Worm (Caenorhabditis elegans) whole organism, midembryonic: ENCODE results near the gene spp-14.

ENCODE experiments used
- T22C8.4 ChIP-seq: fragments of 200-800 bp; sonication (Bioruptor generic); IDR thresholded peaks from 2 replicates; pipeline ENCODE4 v1.3.6; 2022; ENCODE audit warnings: missing genetic modification characterization, missing compliant biosample characterization
- cog-1 ChIP-seq: sonication (generic microtip); optimal IDR thresholded peaks from 2 replicates; lab custom pipeline; 2016; ENCODE audit warnings: missing genetic modification characterization, missing compliant biosample characterization
- flt-1 ChIP-seq: fragments of 200-800 bp; sonication (Bioruptor generic); IDR thresholded peaks from 2 replicates; pipeline ENCODE4 v1.3.6; 2022; ENCODE audit warnings: missing genetic modification characterization, missing compliant biosample characterization
- klf-2 ChIP-seq: fragments of 200-800 bp; sonication (Bioruptor generic); conservative IDR thresholded peaks from 2 replicates; pipeline ENCODE4 v1.3.6; 2022; ENCODE audit warnings: missing genetic modification reagents, missing genetic modification characterization, missing compliant biosample characterization
- med-1 ChIP-seq: sonication (generic microtip); optimal IDR thresholded peaks from 2 replicates; lab custom pipeline; 2017; ENCODE audit warnings: missing genetic modification characterization, mild to moderate bottlenecking, missing compliant biosample characterization, antibody characterized with exemption, missing genetic modification reagents; ENCODE audit not compliant: insufficient read depth
- ref-1 ChIP-seq: fragments of 200-800 bp; sonication (Bioruptor generic); conservative IDR thresholded peaks from 2 replicates; pipeline ENCODE4 v1.3.6; 2022; ENCODE audit warnings: missing genetic modification reagents, missing genetic modification characterization, missing compliant biosample characterization
- tab-1 ChIP-seq: fragments of 200-800 bp; sonication (Bioruptor generic); IDR thresholded peaks from 2 replicates; pipeline ENCODE4 v1.3.6; 2022; ENCODE audit warnings: missing genetic modification characterization, missing compliant biosample characterization
- ztf-23 ChIP-seq: fragments of 200-800 bp; sonication (Bioruptor generic); IDR thresholded peaks from 2 replicates; pipeline ENCODE4 v1.3.6; 2022; ENCODE audit warnings: missing genetic modification reagents, missing genetic modification characterization, missing compliant biosample characterization
- ztf-29 ChIP-seq: fragments of 200-800 bp; sonication (Bioruptor generic); IDR thresholded peaks from 2 replicates; pipeline ENCODE4 v1.3.6; 2022; ENCODE audit warnings: missing genetic modification reagents, missing genetic modification characterization, missing compliant biosample characterization

Gene spp-14

DNA sequence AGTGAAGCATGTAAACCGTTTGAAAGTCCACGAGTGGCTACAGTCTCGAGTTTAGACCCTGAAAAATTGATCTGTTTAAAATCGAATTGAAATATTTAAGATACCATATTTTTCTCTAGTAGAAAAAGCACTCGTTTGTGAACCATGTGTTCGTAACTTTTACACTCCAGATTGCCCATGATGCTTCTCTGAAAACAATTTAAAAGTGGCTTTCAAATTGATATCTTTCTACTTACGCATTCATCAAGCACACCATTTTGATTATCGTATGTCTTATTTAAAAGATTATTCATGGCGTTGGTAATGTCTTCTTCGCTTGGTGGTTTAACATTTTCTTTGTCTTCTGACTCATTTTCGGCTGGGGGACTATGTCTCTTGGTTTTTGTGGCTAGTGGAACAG, 7.8 kb downstream of the spp-14 start:
- TF ChIP-seq tab-1 (GFP tag; lab: Robert Waterston, UW) = no peak
- no peak for TF ChIP-seq klf-2
- TF ChIP-seq flt-1 (GFP tag; lab: Robert Waterston, UW) = no peak
- no peak for TF ChIP-seq ztf-23 (GFP tag; lab: Robert Waterston, UW)
- TF ChIP-seq ztf-29 (GFP tag; lab: Robert Waterston, UW) = no peak
- no peak for TF ChIP-seq T22C8.4
- TF ChIP-seq med-1 (GFP tag; lab: Kevin White, UChicago) = no peak
- no peak for TF ChIP-seq cog-1
- no peak for TF ChIP-seq ref-1 (GFP tag; lab: Robert Waterston, UW)

DNA sequence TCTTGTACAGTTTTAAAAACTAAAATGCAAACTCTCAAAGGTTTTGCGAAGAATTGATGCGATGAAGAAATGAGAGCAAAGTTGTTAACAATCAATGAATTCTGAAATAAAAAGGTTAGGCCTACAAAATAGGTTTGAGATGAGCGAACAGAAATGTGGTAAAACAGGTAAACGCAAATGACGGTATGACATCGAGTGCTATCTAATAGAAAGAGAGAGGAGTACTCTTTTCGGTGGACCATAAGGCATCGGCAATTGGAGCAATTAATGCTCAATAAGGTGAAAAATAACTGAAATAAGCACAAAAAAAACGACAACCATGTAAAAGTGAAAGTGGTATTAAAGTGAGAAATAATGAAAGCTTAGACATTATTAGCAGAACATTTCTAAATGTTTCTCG, 10.4 kb downstream of the spp-14 start, which contains the start of gene set-12:
TSS of gene set-12 (minus strand) at position 101 of the 400 bp plus-strand sequence.
- no peak for TF ChIP-seq ztf-29 (GFP tag; lab: Robert Waterston, UW)
- no peak for TF ChIP-seq T22C8.4
- no peak for TF ChIP-seq ztf-23 (GFP tag; lab: Robert Waterston, UW)
- TF ChIP-seq tab-1 (GFP tag; lab: Robert Waterston, UW) = no peak
- TF ChIP-seq cog-1 = no peak
- no peak for TF ChIP-seq med-1 (GFP tag; lab: Kevin White, UChicago)
- TF ChIP-seq flt-1 (GFP tag; lab: Robert Waterston, UW) = no peak
- TF ChIP-seq ref-1 (GFP tag; lab: Robert Waterston, UW) = no peak
- TF ChIP-seq klf-2 = no peak

DNA sequence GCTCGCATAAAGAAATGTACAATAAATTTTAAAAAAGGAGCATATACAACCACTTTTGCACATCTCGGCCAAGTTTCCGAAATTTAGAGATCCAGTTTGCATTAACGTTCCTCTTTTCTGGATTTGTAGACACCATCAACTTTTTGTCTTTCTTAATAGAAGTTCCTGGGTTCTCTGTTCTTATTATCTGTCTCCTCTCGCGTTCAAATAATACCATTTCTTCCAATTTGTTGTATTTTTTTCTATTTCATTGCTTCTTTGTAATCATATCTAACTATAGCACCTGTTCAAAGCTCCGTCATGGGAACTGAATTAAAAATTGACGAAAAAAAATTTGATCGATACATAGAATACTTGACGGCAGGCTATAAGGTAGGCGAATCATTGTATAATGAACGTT, 13.6 kb downstream of the spp-14 start, which contains the start of gene K09F5.1:
TSS of gene K09F5.1 (plus strand) at position 301 of the 400 bp plus-strand sequence.
- TF ChIP-seq klf-2 = no peak
- TF ChIP-seq T22C8.4 = no peak
- no peak for TF ChIP-seq ref-1 (GFP tag; lab: Robert Waterston, UW)
- no peak for TF ChIP-seq ztf-23 (GFP tag; lab: Robert Waterston, UW)
- TF ChIP-seq cog-1 = no peak
- TF ChIP-seq tab-1 (GFP tag; lab: Robert Waterston, UW) = no peak
- no peak for TF ChIP-seq ztf-29 (GFP tag; lab: Robert Waterston, UW)
- TF ChIP-seq flt-1 (GFP tag; lab: Robert Waterston, UW) = no peak
- no peak for TF ChIP-seq med-1 (GFP tag; lab: Kevin White, UChicago)

DNA sequence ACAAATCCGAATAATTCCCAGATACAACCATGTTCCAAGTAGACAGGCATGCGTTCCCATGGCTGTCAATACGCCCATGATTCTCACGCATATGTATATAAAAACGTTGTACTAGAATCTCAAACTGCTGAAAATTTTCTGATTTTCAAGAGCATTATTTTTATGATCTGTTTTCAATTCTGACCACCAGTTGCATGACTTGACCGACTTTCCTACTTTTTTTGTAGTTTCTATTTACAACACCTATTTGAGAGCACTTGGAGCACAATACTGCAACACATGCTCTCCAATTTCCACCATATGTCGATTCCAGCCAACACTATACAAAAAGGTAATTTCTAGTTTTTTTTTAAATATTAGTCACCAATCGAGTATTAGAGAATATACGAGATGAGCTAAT, 18.2 kb downstream of the spp-14 start, which contains the start of gene ref-2:
TSS of gene ref-2 (plus strand) at position 301 of the 400 bp plus-strand sequence.
- TF ChIP-seq cog-1 (no peak), T22C8.4 (no peak), klf-2 (no peak), ref-1 (GFP tag; lab: Robert Waterston, UW) (no peak), ztf-29 (GFP tag; lab: Robert Waterston, UW) (no peak), ztf-23 (GFP tag; lab: Robert Waterston, UW) (no peak), tab-1 (GFP tag; lab: Robert Waterston, UW) (no peak), flt-1 (GFP tag; lab: Robert Waterston, UW) (no peak), med-1 (GFP tag; lab: Kevin White, UChicago) (no peak)

DNA sequence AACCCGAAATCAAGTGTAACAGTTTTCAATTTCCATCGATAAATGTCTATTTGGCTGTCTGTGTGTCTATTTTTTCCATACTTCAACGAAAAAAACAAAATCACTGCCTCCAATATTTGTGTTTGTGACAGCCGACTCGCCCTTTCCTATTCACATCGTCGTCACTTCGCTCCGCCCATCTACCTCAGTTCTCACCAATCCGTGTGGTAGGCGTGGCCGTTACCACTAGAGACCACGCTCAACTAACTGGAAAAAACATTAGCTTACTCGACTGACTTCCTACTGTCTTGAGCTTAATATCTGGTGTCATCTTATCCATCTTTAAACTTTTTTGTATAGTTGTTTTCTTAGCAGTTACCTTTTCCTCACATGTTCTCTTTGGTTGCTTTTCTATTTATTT, 19.6 kb downstream of the spp-14 start:
- TF ChIP-seq klf-2 (no peak), tab-1 (GFP tag; lab: Robert Waterston, UW) (no peak), ztf-23 (GFP tag; lab: Robert Waterston, UW) (no peak), ztf-29 (GFP tag; lab: Robert Waterston, UW) (no peak), flt-1 (GFP tag; lab: Robert Waterston, UW) (no peak), ref-1 (GFP tag; lab: Robert Waterston, UW) (no peak), cog-1 (no peak)

DNA sequence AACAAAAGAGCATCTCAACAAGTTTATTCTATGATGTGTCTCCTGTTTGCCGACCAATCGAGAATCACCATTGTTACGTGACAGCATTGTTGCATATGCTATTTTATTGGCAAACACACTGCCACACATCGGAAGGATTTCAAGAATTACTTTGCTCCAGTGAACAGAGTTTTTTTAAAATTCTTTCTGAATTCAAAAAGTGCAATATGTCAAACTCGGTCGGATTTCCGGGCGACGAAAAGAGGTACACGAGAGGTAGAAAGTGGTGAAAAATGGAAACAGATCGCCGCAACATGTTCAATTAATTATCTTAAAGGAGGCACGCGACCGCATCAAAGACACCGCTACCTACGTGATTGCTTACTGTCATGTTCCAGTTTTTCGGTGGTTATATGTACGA, 24.3 kb downstream of the spp-14 start:
- no peak for TF ChIP-seq T22C8.4
- TF ChIP-seq klf-2 = no peak
- TF ChIP-seq ztf-29 (GFP tag; lab: Robert Waterston, UW) = no peak
- TF ChIP-seq med-1 (GFP tag; lab: Kevin White, UChicago) = no peak

DNA sequence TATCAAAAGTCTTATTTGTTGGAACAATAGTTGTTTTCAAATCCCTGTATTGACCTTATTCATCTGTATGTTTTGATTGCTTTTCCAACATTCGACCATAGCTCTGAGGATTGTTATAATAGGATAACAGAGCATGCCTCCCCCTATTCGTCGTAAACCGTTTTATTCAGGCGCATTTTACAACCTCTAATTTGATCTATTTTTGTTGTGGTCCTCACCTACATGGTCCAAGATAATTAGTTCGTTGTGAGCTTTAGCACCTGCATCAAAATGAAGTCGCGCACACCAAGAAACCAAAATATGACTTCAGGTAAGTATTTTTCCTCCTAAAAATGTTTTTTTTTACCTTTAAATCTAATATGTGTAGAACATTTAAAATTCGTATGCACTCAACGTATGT, 27.0 kb downstream of the spp-14 start, which contains the start of gene deg-1:
TSS of gene deg-1 (plus strand) at position 301 of the 400 bp plus-strand sequence.
- TF ChIP-seq cog-1 = no peak
- no peak for TF ChIP-seq klf-2
- no peak for TF ChIP-seq ztf-29 (GFP tag; lab: Robert Waterston, UW)
- no peak for TF ChIP-seq ref-1 (GFP tag; lab: Robert Waterston, UW)
- no peak for TF ChIP-seq med-1 (GFP tag; lab: Kevin White, UChicago)

DNA sequence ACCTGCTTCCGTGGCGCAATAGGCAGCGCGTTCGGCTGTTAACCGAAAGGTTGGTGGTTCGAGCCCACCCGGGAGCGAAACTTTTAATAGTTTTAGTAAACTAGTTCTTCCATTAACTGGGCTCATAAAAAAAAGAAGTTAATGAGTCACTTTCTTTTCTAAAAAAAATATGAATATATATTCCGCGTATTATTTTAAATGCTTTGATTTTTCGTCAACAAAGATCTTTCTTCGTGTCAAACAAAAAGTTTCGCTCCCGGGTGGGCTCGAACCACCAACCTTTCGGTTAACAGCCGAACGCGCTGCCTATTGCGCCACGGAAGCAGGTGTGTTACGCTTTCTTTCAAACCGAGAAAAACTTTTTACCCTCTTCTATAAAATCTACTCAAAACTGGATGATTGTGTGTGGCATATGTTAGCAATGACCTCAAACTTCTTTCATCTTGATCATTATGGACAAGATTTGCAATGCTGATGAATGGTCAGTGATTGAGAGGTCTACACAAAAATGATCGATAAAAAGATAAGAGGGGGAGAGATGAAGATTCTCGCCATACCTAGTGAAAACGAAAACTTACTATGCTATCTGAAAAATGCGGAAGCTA, 48.0 kb downstream of the spp-14 start:
- TF ChIP-seq tab-1 (GFP tag; lab: Robert Waterston, UW) (0 out of 2 replicates have a peak, but pooled peaks have one; percentile 31), T22C8.4 (no peak), ztf-29 (GFP tag; lab: Robert Waterston, UW) (no peak), ztf-23 (GFP tag; lab: Robert Waterston, UW) (0 out of 2 replicates have a peak, but pooled peaks have one; percentile 10), med-1 (GFP tag; lab: Kevin White, UChicago) (no peak), cog-1 (no peak), ref-1 (GFP tag; lab: Robert Waterston, UW) (no peak), klf-2 (no peak), flt-1 (GFP tag; lab: Robert Waterston, UW) (0 out of 2 replicates have a peak, but pooled peaks have one; percentile 26)
